Worm (Caenorhabditis elegans) whole organism, L2 larva: ENCODE measurements around the gene spe-39.

ENCODE experiments used
- C34F6.9 ChIP-seq: fragments of 150-350 bp; optimal IDR thresholded peaks from 2 replicates; lab custom pipeline; 2014; ENCODE audit warnings: missing biosample characterization, missing genetic modification characterization
- F13H6.1 ChIP-seq: sonication (generic microtip); optimal IDR thresholded peaks from 2 replicates; lab custom pipeline; 2016; ENCODE audit warnings: missing genetic modification characterization, missing compliant biosample characterization
- R02D3.7 ChIP-seq: fragments of 150-350 bp; optimal IDR thresholded peaks from 2 replicates; lab custom pipeline; 2014; ENCODE audit warnings: missing biosample characterization, missing genetic modification characterization
- Y55F3AM.14 ChIP-seq: fragments of 200-800 bp; sonication (Bioruptor generic); optimal IDR thresholded peaks from 2 replicates; lab custom pipeline; 2018; ENCODE audit warnings: mild to moderate bottlenecking, missing genetic modification characterization, missing compliant biosample characterization
- alr-1 ChIP-seq: fragments of 150-350 bp; optimal IDR thresholded peaks from 2 replicates; lab custom pipeline; 2014; ENCODE audit warnings: missing biosample characterization, missing genetic modification characterization
- aly-2 ChIP-seq: fragments of 150-350 bp; optimal IDR thresholded peaks from 2 replicates; lab custom pipeline; 2014; ENCODE audit warnings: missing biosample characterization, missing genetic modification characterization
- ama-1 ChIP-seq: fragments of 150-350 bp; optimal IDR thresholded peaks from 2 replicates; lab custom pipeline; 2018; ENCODE audit warnings: inconsistent platforms
- blmp-1 ChIP-seq: sonication (generic microtip); optimal IDR thresholded peaks from 2 replicates; lab custom pipeline; 2017; ENCODE audit warnings: missing genetic modification characterization, mild to moderate bottlenecking, missing compliant biosample characterization, antibody characterized with exemption, moderate library complexity; ENCODE audit not compliant: insufficient read depth
- ceh-16 ChIP-seq: fragments of 150-350 bp; optimal IDR thresholded peaks from 2 replicates; lab custom pipeline; 2014; ENCODE audit warnings: missing biosample characterization, missing genetic modification characterization
- ceh-82 ChIP-seq: fragments of 150-350 bp; optimal IDR thresholded peaks from 2 replicates; lab custom pipeline; 2014; ENCODE audit warnings: missing biosample characterization, missing genetic modification characterization
- crh-2 ChIP-seq: sonication (generic microtip); optimal IDR thresholded peaks from 2 replicates; lab custom pipeline; 2017; ENCODE audit warnings: missing biosample characterization, missing genetic modification characterization
- egl-27 ChIP-seq: sonication (generic microtip); optimal IDR thresholded peaks from 3 replicates; lab custom pipeline; 2017; ENCODE audit warnings: missing biosample characterization, missing genetic modification reagents, missing genetic modification characterization
- elt-3 ChIP-seq: sonication (generic microtip); optimal IDR thresholded peaks from 2 replicates; lab custom pipeline; 2017; ENCODE audit warnings: missing biosample characterization, missing genetic modification characterization
- fos-1 ChIP-seq: fragments of 150-350 bp; optimal IDR thresholded peaks from 2 replicates; lab custom pipeline; 2014; ENCODE audit warnings: missing biosample characterization, missing genetic modification characterization
- lin-11 ChIP-seq: fragments of 150-350 bp; sonication (generic microtip); optimal IDR thresholded peaks from 2 replicates; lab custom pipeline; 2014; ENCODE audit warnings: missing biosample characterization, missing genetic modification characterization, inconsistent platforms, mixed read lengths
- lin-13 ChIP-seq: fragments of 150-350 bp; optimal IDR thresholded peaks from 2 replicates; lab custom pipeline; 2014; ENCODE audit warnings: missing biosample characterization, missing genetic modification reagents, missing genetic modification characterization
- lin-39 ChIP-seq: fragments of 150-350 bp; optimal IDR thresholded peaks from 2 replicates; lab custom pipeline; 2014; ENCODE audit warnings: missing biosample characterization, missing genetic modification reagents, missing genetic modification characterization
- mab-5 ChIP-seq: fragments of 150-350 bp; optimal IDR thresholded peaks from 2 replicates; lab custom pipeline; 2014; ENCODE audit warnings: missing biosample characterization, missing genetic modification characterization
- mdl-1 ChIP-seq, 2 experiments: fragments of 150-350 bp in 1 of 2; sonication (generic microtip) in 1 of 2; optimal IDR thresholded peaks; 2 replicates each; lab custom pipeline; 2017; ENCODE audit warnings: missing biosample characterization in 2 of 2, missing genetic modification characterization in 2 of 2
- nhr-10 ChIP-seq: sonication (generic microtip); optimal IDR thresholded peaks from 2 replicates; lab custom pipeline; 2017; ENCODE audit warnings: missing biosample characterization, missing genetic modification characterization
- nhr-11 ChIP-seq: fragments of 150-350 bp; optimal IDR thresholded peaks from 2 replicates; lab custom pipeline; 2014; ENCODE audit warnings: missing biosample characterization, missing genetic modification characterization
- nhr-12 ChIP-seq: fragments of 150-350 bp; optimal IDR thresholded peaks from 2 replicates; lab custom pipeline; 2014; ENCODE audit warnings: missing biosample characterization, missing genetic modification characterization
- nhr-129 ChIP-seq: fragments of 150-350 bp; optimal IDR thresholded peaks from 2 replicates; lab custom pipeline; 2014; ENCODE audit warnings: missing biosample characterization, missing genetic modification characterization
- nhr-21 ChIP-seq: fragments of 150-350 bp; optimal IDR thresholded peaks from 2 replicates; lab custom pipeline; 2014; ENCODE audit warnings: missing biosample characterization, missing genetic modification characterization
- nhr-23 ChIP-seq: fragments of 150-350 bp; optimal IDR thresholded peaks from 2 replicates; lab custom pipeline; 2014; ENCODE audit warnings: missing biosample characterization, missing genetic modification reagents, missing genetic modification characterization
- nhr-237 ChIP-seq: fragments of 150-350 bp; optimal IDR thresholded peaks from 2 replicates; lab custom pipeline; 2014; ENCODE audit warnings: missing biosample characterization, missing genetic modification characterization
- nhr-25 ChIP-seq: fragments of 150-350 bp; sonication (generic microtip); optimal IDR thresholded peaks from 3 replicates; lab custom pipeline; 2014; ENCODE audit warnings: missing biosample characterization, missing genetic modification characterization
- nhr-6 ChIP-seq: fragments of 150-350 bp; optimal IDR thresholded peaks from 2 replicates; lab custom pipeline; 2014; ENCODE audit warnings: missing biosample characterization, missing genetic modification characterization
- nhr-77 ChIP-seq: fragments of 150-350 bp; optimal IDR thresholded peaks from 2 replicates; lab custom pipeline; 2014; ENCODE audit warnings: missing biosample characterization, missing genetic modification characterization
- peb-1 ChIP-seq: fragments of 150-350 bp; optimal IDR thresholded peaks from 2 replicates; lab custom pipeline; 2014; ENCODE audit warnings: missing biosample characterization, missing genetic modification characterization
- skn-1 ChIP-seq: sonication (generic microtip); optimal IDR thresholded peaks from 2 replicates; lab custom pipeline; 2017; ENCODE audit warnings: missing biosample characterization, missing genetic modification characterization
- sma-9 ChIP-seq, 2 experiments: fragments of 150-350 bp in 1 of 2; sonication (generic microtip) in 1 of 2; optimal IDR thresholded peaks; 2 replicates each; lab custom pipeline; 2014 to 2016; ENCODE audit warnings: missing genetic modification characterization in 2 of 2, mild to moderate bottlenecking in 1 of 2, missing biosample characterization in 1 of 2, missing compliant biosample characterization in 1 of 2, missing genetic modification reagents in 1 of 2, moderate library complexity in 1 of 2
- snpc-4 ChIP-seq: fragments of 150-350 bp; optimal IDR thresholded peaks from 2 replicates; lab custom pipeline; 2014; ENCODE audit warnings: missing biosample characterization, missing genetic modification characterization
- unc-55 ChIP-seq: fragments of 150-350 bp; sonication (generic microtip); optimal IDR thresholded peaks from 3 replicates; lab custom pipeline; 2014; ENCODE audit warnings: missing biosample characterization, missing genetic modification reagents, missing genetic modification characterization
- unc-62 ChIP-seq: fragments of 150-350 bp; optimal IDR thresholded peaks from 2 replicates; lab custom pipeline; 2014; ENCODE audit warnings: missing biosample characterization, missing genetic modification reagents, missing genetic modification characterization
- zag-1 ChIP-seq: fragments of 150-350 bp; optimal IDR thresholded peaks from 2 replicates; lab custom pipeline; 2014; ENCODE audit warnings: missing biosample characterization, missing genetic modification characterization
- ztf-1 ChIP-seq: fragments of 200-800 bp; sonication (Bioruptor generic); conservative IDR thresholded peaks from 2 replicates; pipeline ENCODE4 v1.3.6; 2022; ENCODE audit warnings: missing genetic modification characterization, missing compliant biosample characterization
- ztf-4 ChIP-seq: fragments of 150-350 bp; optimal IDR thresholded peaks from 2 replicates; lab custom pipeline; 2014; ENCODE audit warnings: missing biosample characterization, missing genetic modification characterization

spe-39 gene

DNA sequence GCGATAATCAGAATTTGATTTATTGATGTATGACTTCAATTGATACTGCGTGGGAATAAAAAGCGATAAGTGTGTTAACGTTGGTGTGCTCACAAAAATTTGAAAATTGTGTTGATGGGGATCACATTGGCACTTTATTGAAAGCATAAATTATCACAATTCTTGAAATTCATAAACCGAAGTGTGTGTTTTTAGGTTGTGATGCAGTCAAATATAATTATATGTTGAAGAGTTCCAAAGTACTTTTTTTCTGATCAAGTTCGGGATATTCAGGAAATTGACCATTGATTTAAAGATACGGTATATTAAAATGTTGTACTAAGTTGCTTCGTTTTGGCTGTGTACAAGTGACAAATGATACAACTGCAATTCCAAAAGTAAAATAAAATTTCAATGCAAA, 9.5 kb upstream of the spe-39 start, which contains the start of gene srh-28:
Gene srh-28, minus strand, starts transcription at position 101 of the 400 bp plus-strand sequence.
- no peak for TF ChIP-seq alr-1 (tag; lab: Kevin White, UChicago)
- no peak for TF ChIP-seq zag-1 (tag; lab: Kevin White, UChicago)
- no peak for TF ChIP-seq ceh-82 (tag; lab: Kevin White, UChicago)
- TF ChIP-seq unc-62 = no peak
- no peak for TF ChIP-seq egl-27 (tag; lab: Kevin White, UChicago)
- no peak for TF ChIP-seq crh-2 (tag; lab: Kevin White, UChicago)
- TF ChIP-seq fos-1 (tag; lab: Kevin White, UChicago) = no peak
- no peak for TF ChIP-seq nhr-25 (tag; lab: Kevin White, UChicago)
- no peak for TF ChIP-seq ama-1 (lab: Kevin White, UChicago)
- TF ChIP-seq C34F6.9 (tag; lab: Kevin White, UChicago) = no peak
- no peak for TF ChIP-seq sma-9 (GFP tag; optimal IDR thresholded peaks at IDR 0.05; lab: Kevin White, UChicago)
- TF ChIP-seq sma-9 (tag; optimal IDR thresholded peaks at IDR 0.05; lab: Kevin White, UChicago) = no peak
- no peak for TF ChIP-seq blmp-1 (tag; lab: Kevin White, UChicago)
- TF ChIP-seq peb-1 (tag; lab: Kevin White, UChicago) = no peak
- TF ChIP-seq lin-11 (tag; lab: Kevin White, UChicago) = no peak
- TF ChIP-seq ztf-1 (GFP tag; lab: Robert Waterston, UW) = no peak
- TF ChIP-seq Y55F3AM.14 = no peak
- TF ChIP-seq nhr-129 (tag; lab: Kevin White, UChicago) = no peak
- TF ChIP-seq nhr-6 (tag; lab: Kevin White, UChicago) = no peak
- TF ChIP-seq elt-3 (tag; lab: Kevin White, UChicago) = no peak

ce11 chrV:6778457-6778856, 6.8 kb upstream of the spe-39 start:
- TF ChIP-seq nhr-23 (no peak), nhr-12 (tag; lab: Kevin White, UChicago) (no peak), egl-27 (tag; lab: Kevin White, UChicago) (no peak), aly-2 (tag; lab: Kevin White, UChicago) (no peak), lin-13 (no peak), nhr-11 (tag; lab: Kevin White, UChicago) (no peak), R02D3.7 (tag; lab: Kevin White, UChicago) (no peak), ceh-82 (tag; lab: Kevin White, UChicago) (no peak), ceh-16 (no peak), unc-55 (GFP tag; lab: Kevin White, UChicago) (no peak), zag-1 (tag; lab: Kevin White, UChicago) (no peak), F13H6.1 (tag; lab: Kevin White, UChicago) (no peak), fos-1 (tag; lab: Kevin White, UChicago) (no peak), mab-5 (tag; lab: Kevin White, UChicago) (no peak), crh-2 (tag; lab: Kevin White, UChicago) (no peak), blmp-1 (tag; lab: Kevin White, UChicago) (no peak), skn-1 (tag; lab: Kevin White, UChicago) (no peak)
- TF ChIP-seq, all 48 proteins: peak for 0

DNA sequence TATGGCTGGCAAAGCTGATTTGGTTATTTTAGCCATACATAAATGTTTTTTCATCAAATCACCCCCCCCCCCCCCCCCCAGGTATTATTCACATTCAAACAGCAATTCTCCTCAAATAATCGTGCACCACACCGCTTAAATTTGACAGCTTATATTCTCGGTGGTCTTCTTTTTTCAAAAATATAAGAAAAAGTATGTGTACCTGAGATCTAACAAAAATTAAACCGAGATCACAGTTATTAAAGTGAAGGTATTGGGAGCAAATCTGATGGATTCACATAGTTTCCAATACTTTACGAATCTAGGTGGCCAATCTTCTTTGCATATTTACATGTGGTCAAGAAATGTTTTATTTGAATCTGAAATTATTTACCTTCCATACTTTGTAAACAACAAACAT, 5.1 kb upstream of the spe-39 start, which contains the start of gene ZC404.15:
Gene ZC404.15, plus strand, starts transcription at position 301 of the 400 bp plus-strand sequence.
- TF ChIP-seq ztf-4 (no peak), crh-2 (tag; lab: Kevin White, UChicago) (no peak), C34F6.9 (tag; lab: Kevin White, UChicago) (no peak), fos-1 (tag; lab: Kevin White, UChicago) (no peak), ztf-1 (GFP tag; lab: Robert Waterston, UW) (no peak), lin-39 (tag; lab: Kevin White, UChicago) (no peak), snpc-4 (no peak), F13H6.1 (tag; lab: Kevin White, UChicago) (no peak)
- TF ChIP-seq, all 48 proteins: peak for 0

DNA sequence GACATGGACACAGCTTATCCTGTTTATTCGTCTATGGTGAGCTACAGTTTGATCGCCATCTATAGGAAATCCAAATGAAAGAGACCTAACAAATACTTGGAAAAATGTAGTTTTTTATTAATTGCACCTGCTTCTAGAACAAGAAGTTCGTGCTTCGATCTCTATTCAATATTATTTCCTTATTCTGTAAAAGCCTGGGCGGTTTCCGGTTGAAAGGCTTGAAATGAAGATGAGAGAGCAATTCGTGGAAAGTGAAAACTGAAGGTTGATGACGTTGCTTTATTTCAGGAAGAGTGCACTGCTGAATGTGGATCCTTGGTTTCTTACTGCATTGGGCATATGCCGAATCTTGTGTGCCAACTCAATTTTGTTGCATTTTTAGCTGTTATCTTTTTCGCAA, 4.6 kb upstream of the spe-39 start:
- TF ChIP-seq mdl-1 (tag; optimal IDR thresholded peaks at IDR 0.05; lab: Kevin White, UChicago) (no peak), crh-2 (tag; lab: Kevin White, UChicago) (no peak), C34F6.9 (tag; lab: Kevin White, UChicago) (no peak), nhr-77 (tag; lab: Kevin White, UChicago) (no peak), R02D3.7 (tag; lab: Kevin White, UChicago) (no peak), ceh-82 (tag; lab: Kevin White, UChicago) (no peak), skn-1 (tag; lab: Kevin White, UChicago) (no peak), nhr-25 (tag; lab: Kevin White, UChicago) (no peak), nhr-129 (tag; lab: Kevin White, UChicago) (no peak), lin-11 (tag; lab: Kevin White, UChicago) (no peak), ama-1 (lab: Kevin White, UChicago) (no peak), unc-62 (no peak), nhr-21 (tag; lab: Kevin White, UChicago) (no peak), nhr-237 (tag; lab: Kevin White, UChicago) (no peak), nhr-10 (tag; lab: Kevin White, UChicago) (no peak), mab-5 (tag; lab: Kevin White, UChicago) (no peak), nhr-11 (tag; lab: Kevin White, UChicago) (no peak), ztf-1 (GFP tag; lab: Robert Waterston, UW) (no peak)
